Worm (Caenorhabditis elegans) whole organism, young adult: Measurements from ENCODE around the gene K05G3.1.

Source experiments
- B0261.1 ChIP-seq: sonication (generic microtip); optimal IDR thresholded peaks from 2 replicates; lab custom pipeline; 2016; ENCODE audit warnings: mild to moderate bottlenecking, missing genetic modification characterization, moderate library complexity, missing compliant biosample characterization
- B0336.3 ChIP-seq: fragments of 200-800 bp; sonication (Bioruptor generic); IDR thresholded peaks from 2 replicates; pipeline ENCODE4 v1.3.6; 2022; ENCODE audit warnings: missing genetic modification characterization, missing compliant biosample characterization
- D2030.7 ChIP-seq: fragments of 200-800 bp; sonication (Bioruptor generic); IDR thresholded peaks from 2 replicates; pipeline ENCODE4 v1.3.6; 2022; ENCODE audit warnings: missing genetic modification reagents, missing genetic modification characterization, missing compliant biosample characterization
- F22D6.2 ChIP-seq: sonication (generic microtip); optimal IDR thresholded peaks from 2 replicates; lab custom pipeline; 2016; ENCODE audit warnings: mild to moderate bottlenecking, missing genetic modification characterization, missing compliant biosample characterization
- F23B12.7 ChIP-seq: sonication (generic microtip); optimal IDR thresholded peaks from 2 replicates; lab custom pipeline; 2017; ENCODE audit warnings: missing genetic modification characterization, mild to moderate bottlenecking, missing compliant biosample characterization, antibody characterized with exemption, moderate library complexity; ENCODE audit not compliant: insufficient read depth
- F33H1.4 ChIP-seq: fragments of 200-800 bp; sonication (Bioruptor generic); IDR thresholded peaks from 2 replicates; pipeline ENCODE4 v1.3.6; 2022; ENCODE audit warnings: missing genetic modification reagents, missing genetic modification characterization, missing compliant biosample characterization
- F37B4.10 ChIP-seq: fragments of 200-800 bp; sonication (Bioruptor generic); IDR thresholded peaks from 2 replicates; pipeline ENCODE4 v1.3.6; 2022; ENCODE audit warnings: missing genetic modification characterization, missing compliant biosample characterization
- F49E8.2 ChIP-seq: sonication (generic microtip); optimal IDR thresholded peaks from 3 replicates; lab custom pipeline; 2017; ENCODE audit warnings: missing genetic modification characterization, mild to moderate bottlenecking, missing compliant biosample characterization, antibody characterized with exemption, moderate library complexity; ENCODE audit not compliant: insufficient read depth
- F55B11.4 ChIP-seq: sonication (generic microtip); optimal IDR thresholded peaks from 2 replicates; lab custom pipeline; 2016; ENCODE audit warnings: missing compliant biosample characterization, missing genetic modification characterization, borderline replicate concordance; ENCODE audit not compliant: insufficient read depth
- F57A8.1 ChIP-seq: fragments of 200-800 bp; sonication (Bioruptor generic); optimal IDR thresholded peaks from 2 replicates; lab custom pipeline; 2018; ENCODE audit warnings: mild to moderate bottlenecking, missing genetic modification characterization, moderate library complexity, missing compliant biosample characterization
- K11D2.4 ChIP-seq: fragments of 200-800 bp; sonication (Bioruptor generic); IDR thresholded peaks from 2 replicates; pipeline ENCODE4 v1.3.6; 2022; ENCODE audit warnings: missing genetic modification reagents, missing genetic modification characterization, missing compliant biosample characterization
- K12H6.12 ChIP-seq: fragments of 200-800 bp; sonication (Bioruptor generic); optimal IDR thresholded peaks from 2 replicates; lab custom pipeline; 2018; ENCODE audit warnings: mild to moderate bottlenecking, missing genetic modification characterization, missing compliant biosample characterization
- T26A5.8 ChIP-seq: sonication (generic microtip); optimal IDR thresholded peaks from 2 replicates; lab custom pipeline; 2016; ENCODE audit warnings: missing genetic modification characterization, missing compliant biosample characterization
- Y56A3A.18 ChIP-seq: fragments of 200-800 bp; sonication (Bioruptor generic); IDR thresholded peaks from 2 replicates; pipeline ENCODE4 v1.3.6; 2022; ENCODE audit warnings: missing genetic modification reagents, missing genetic modification characterization, missing compliant biosample characterization
- athp-1 ChIP-seq: sonication (generic microtip); optimal IDR thresholded peaks from 2 replicates; lab custom pipeline; 2017; ENCODE audit warnings: mild to moderate bottlenecking, missing genetic modification characterization, missing compliant biosample characterization
- attf-5 ChIP-seq: fragments of 200-800 bp; sonication (Bioruptor generic); optimal IDR thresholded peaks from 2 replicates; lab custom pipeline; 2018; ENCODE audit warnings: mild to moderate bottlenecking, missing genetic modification characterization, missing compliant biosample characterization
- cebp-2 ChIP-seq: fragments of 200-800 bp; sonication (Bioruptor generic); IDR thresholded peaks from 2 replicates; pipeline ENCODE4 v1.3.6; 2022; ENCODE audit warnings: missing genetic modification characterization, missing compliant biosample characterization
- ceh-27 ChIP-seq: fragments of 200-800 bp; sonication (Bioruptor generic); optimal IDR thresholded peaks from 2 replicates; lab custom pipeline; 2018; ENCODE audit warnings: mild to moderate bottlenecking, missing genetic modification characterization, moderate library complexity, missing compliant biosample characterization
- ceh-58 ChIP-seq: fragments of 200-800 bp; sonication (Bioruptor generic); IDR thresholded peaks from 2 replicates; pipeline ENCODE4 v1.3.6; 2022; ENCODE audit warnings: missing genetic modification characterization, missing compliant biosample characterization
- dox-1 ChIP-seq: fragments of 200-800 bp; sonication (Bioruptor generic); IDR thresholded peaks from 2 replicates; pipeline ENCODE4 v1.3.6; 2022; ENCODE audit warnings: missing genetic modification reagents, missing genetic modification characterization, missing compliant biosample characterization
- ekl-4 ChIP-seq: fragments of 200-800 bp; sonication (Bioruptor generic); IDR thresholded peaks from 2 replicates; pipeline ENCODE4 v1.3.6; 2022; ENCODE audit warnings: missing genetic modification reagents, missing genetic modification characterization, missing compliant biosample characterization
- gei-17 ChIP-seq: fragments of 200-800 bp; sonication (Bioruptor generic); optimal IDR thresholded peaks from 2 replicates; lab custom pipeline; 2018; ENCODE audit warnings: mild to moderate bottlenecking, missing genetic modification characterization, missing compliant biosample characterization
- him-1 ChIP-seq: sonication (generic microtip); optimal IDR thresholded peaks from 2 replicates; lab custom pipeline; 2016; ENCODE audit warnings: missing genotype, missing genetic modification reagents, missing genetic modification characterization, missing compliant biosample characterization
- hmg-1.2 ChIP-seq: fragments of 200-800 bp; sonication (Bioruptor generic); IDR thresholded peaks from 2 replicates; pipeline ENCODE4 v1.3.6; 2022; ENCODE audit warnings: missing genetic modification reagents, missing genetic modification characterization, missing compliant biosample characterization
- hrde-1 ChIP-seq: sonication (generic microtip); optimal IDR thresholded peaks from 2 replicates; lab custom pipeline; 2016; ENCODE audit warnings: missing genetic modification characterization, mild to moderate bottlenecking, missing compliant biosample characterization, moderate library complexity, missing genotype, missing genetic modification reagents, borderline replicate concordance
- hsf-1 ChIP-seq: fragments of 200-800 bp; sonication (Bioruptor generic); IDR thresholded peaks from 2 replicates; pipeline ENCODE4 v1.3.6; 2022; ENCODE audit warnings: missing genetic modification reagents, missing genetic modification characterization, missing compliant biosample characterization
- lag-1 ChIP-seq: fragments of 200-800 bp; sonication (Bioruptor generic); IDR thresholded peaks from 2 replicates; pipeline ENCODE4 v1.3.6; 2022; ENCODE audit warnings: missing genetic modification reagents, missing genetic modification characterization, missing compliant biosample characterization
- let-526 ChIP-seq: fragments of 200-800 bp; sonication (Bioruptor generic); IDR thresholded peaks from 2 replicates; pipeline ENCODE4 v1.3.6; 2022; ENCODE audit warnings: missing genetic modification reagents, missing genetic modification characterization, missing compliant biosample characterization
- let-607 ChIP-seq, 2 experiments: fragments of 200-800 bp in 1 of 2; sonication (Bioruptor generic) in 1 of 2; sonication (generic microtip) in 1 of 2; optimal IDR thresholded peaks; 2 replicates each; lab custom pipeline; 2016 to 2018; ENCODE audit warnings: mild to moderate bottlenecking in 2 of 2, missing compliant biosample characterization in 2 of 2, missing genetic modification characterization in 2 of 2, moderate library complexity in 2 of 2, missing genotype in 1 of 2
- madf-10 ChIP-seq: sonication (generic microtip); optimal IDR thresholded peaks from 2 replicates; lab custom pipeline; 2016; ENCODE audit warnings: mild to moderate bottlenecking, missing genetic modification characterization, missing compliant biosample characterization
- madf-3 ChIP-seq: fragments of 200-800 bp; sonication (Bioruptor generic); IDR thresholded peaks from 2 replicates; pipeline ENCODE4 v1.3.6; 2022; ENCODE audit warnings: missing genetic modification reagents, missing genetic modification characterization, missing compliant biosample characterization
- mxl-1 ChIP-seq: sonication (generic microtip); optimal IDR thresholded peaks from 2 replicates; lab custom pipeline; 2016; ENCODE audit warnings: missing genetic modification characterization, missing compliant biosample characterization
- nfyb-1 ChIP-seq: fragments of 200-800 bp; sonication (Bioruptor generic); IDR thresholded peaks from 2 replicates; pipeline ENCODE4 v1.3.6; 2022; ENCODE audit warnings: missing genetic modification reagents, missing genetic modification characterization, missing compliant biosample characterization
- nhr-80 ChIP-seq: sonication (generic microtip); optimal IDR thresholded peaks from 2 replicates; lab custom pipeline; 2016; ENCODE audit warnings: missing genetic modification characterization, missing compliant biosample characterization
- pbrm-1 ChIP-seq: fragments of 200-800 bp; sonication (Bioruptor generic); IDR thresholded peaks from 2 replicates; pipeline ENCODE4 v1.3.6; 2022; ENCODE audit warnings: missing genetic modification reagents, missing genetic modification characterization, missing compliant biosample characterization
- pha-4 ChIP-seq: fragments of 150-350 bp; sonication (generic microtip); optimal IDR thresholded peaks from 2 replicates; lab custom pipeline; 2014; ENCODE audit warnings: missing biosample characterization, missing genetic modification reagents, missing genetic modification characterization
- rcor-1 ChIP-seq: fragments of 200-800 bp; sonication (Bioruptor generic); IDR thresholded peaks from 2 replicates; pipeline ENCODE4 v1.3.6; 2022; ENCODE audit warnings: missing genetic modification reagents, missing genetic modification characterization, missing compliant biosample characterization
- sdz-38 ChIP-seq: sonication (generic microtip); optimal IDR thresholded peaks from 2 replicates; lab custom pipeline; 2016; ENCODE audit warnings: missing genotype, missing genetic modification characterization, missing compliant biosample characterization
- snpc-1.1 ChIP-seq: sonication (generic microtip); optimal IDR thresholded peaks from 2 replicates; lab custom pipeline; 2017; ENCODE audit warnings: missing genetic modification characterization, mild to moderate bottlenecking, missing compliant biosample characterization, antibody characterized with exemption, moderate library complexity, missing genotype, missing genetic modification reagents; ENCODE audit not compliant: insufficient read depth
- snpc-1.3 ChIP-seq: sonication (generic microtip); optimal IDR thresholded peaks from 2 replicates; lab custom pipeline; 2017; ENCODE audit warnings: missing genetic modification characterization, mild to moderate bottlenecking, missing compliant biosample characterization, antibody characterized with exemption, moderate library complexity, missing genotype, missing genetic modification reagents; ENCODE audit not compliant: insufficient read depth
- unc-62 ChIP-seq: fragments of 150-350 bp; optimal IDR thresholded peaks from 2 replicates; lab custom pipeline; 2014; ENCODE audit warnings: missing biosample characterization, missing genetic modification reagents, missing genetic modification characterization
- zfh-2 ChIP-seq: fragments of 200-800 bp; sonication (Bioruptor generic); conservative IDR thresholded peaks from 2 replicates; pipeline ENCODE4 v1.3.6; 2022; ENCODE audit warnings: missing genetic modification reagents, missing genetic modification characterization, missing compliant biosample characterization
- ztf-18 ChIP-seq: sonication (generic microtip); optimal IDR thresholded peaks from 2 replicates; lab custom pipeline; 2016; ENCODE audit warnings: missing genotype, mild to moderate bottlenecking, missing genetic modification characterization, missing compliant biosample characterization
- ztf-28 ChIP-seq: fragments of 200-800 bp; sonication (Bioruptor generic); IDR thresholded peaks from 2 replicates; pipeline ENCODE4 v1.3.6; 2022; ENCODE audit warnings: missing genetic modification reagents, missing genetic modification characterization, missing compliant biosample characterization

The K05G3.1 gene

DNA sequence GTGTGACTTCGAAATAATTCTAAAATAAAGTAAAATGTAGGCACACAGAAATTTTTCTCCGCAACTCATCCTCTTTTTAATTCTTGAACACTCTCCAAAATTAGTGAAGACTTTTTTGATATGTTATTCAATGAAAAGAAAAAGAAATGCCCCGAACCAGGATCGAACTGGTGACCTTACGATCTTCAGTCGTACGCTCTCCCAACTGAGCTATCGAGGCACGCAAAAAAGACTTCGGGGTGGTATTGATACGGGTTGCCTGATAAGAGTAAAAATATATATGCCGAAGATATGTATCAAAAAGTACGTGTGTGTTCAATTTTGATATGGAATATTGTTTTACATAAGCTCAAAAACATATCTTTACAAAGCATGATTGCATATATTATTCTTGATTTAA is 1.9 kb downstream of the K05G3.1 start (continued):
- TF ChIP-seq ekl-4 (GFP tag; lab: Robert Waterston, UW) = no peak
- TF ChIP-seq T26A5.8 (tag; lab: Kevin White, UChicago) = no peak
- no peak for TF ChIP-seq pbrm-1 (GFP tag; lab: Robert Waterston, UW)
- TF ChIP-seq snpc-1.1 (tag; lab: Kevin White, UChicago) = peak; percentile 33
- TF ChIP-seq pha-4 (tag; lab: Kevin White, UChicago) = no peak
- no peak for TF ChIP-seq nfyb-1 (GFP tag; lab: Robert Waterston, UW)
- TF ChIP-seq him-1 = peak; percentile 75
- TF ChIP-seq ztf-28 (GFP tag; lab: Robert Waterston, UW) = no peak
- peak; percentile 71 for TF ChIP-seq D2030.7 (GFP tag; lab: Robert Waterston, UW)
- TF ChIP-seq lag-1 = no peak
- TF ChIP-seq nhr-80 (tag; lab: Kevin White, UChicago) = peak; percentile 14
- no peak for TF ChIP-seq hrde-1 (tag; lab: Kevin White, UChicago)
- no peak for TF ChIP-seq snpc-1.3 (tag; lab: Kevin White, UChicago)
- TF ChIP-seq hmg-1.2 (GFP tag; lab: Robert Waterston, UW) = peak; percentile 55
- TF ChIP-seq K11D2.4 = no peak
- peak; percentile 30; the same call in 1 of the 2 replicates for TF ChIP-seq rcor-1
- peak; percentile 74 for TF ChIP-seq B0261.1 (tag; lab: Kevin White, UChicago)
- TF ChIP-seq unc-62 (GFP tag; lab: Kevin White, UChicago) = no peak
- peak; percentile 38 for TF ChIP-seq F23B12.7 (tag; lab: Kevin White, UChicago)
- no peak for TF ChIP-seq K12H6.12
- TF ChIP-seq F55B11.4 = no peak
- no peak for TF ChIP-seq madf-3 (GFP tag; lab: Robert Waterston, UW)
- no peak for TF ChIP-seq let-526 (GFP tag; lab: Robert Waterston, UW)
- TF ChIP-seq Y56A3A.18 (GFP tag; lab: Robert Waterston, UW) = peak; percentile 73
- peak; percentile 10 for TF ChIP-seq madf-10 (tag; lab: Kevin White, UChicago)
- TF ChIP-seq dox-1 (GFP tag; lab: Robert Waterston, UW) = no peak; the same call in 1 of the 2 replicates
- TF ChIP-seq attf-5 (GFP tag; lab: Kevin White, UChicago) = no peak
- TF ChIP-seq F49E8.2 (tag; lab: Kevin White, UChicago) = no peak
- no peak for TF ChIP-seq mxl-1 (tag; lab: Kevin White, UChicago)
- TF ChIP-seq athp-1 (tag; lab: Kevin White, UChicago) = no peak
- TF ChIP-seq gei-17 = no peak
- no peak for TF ChIP-seq cebp-2 (GFP tag; lab: Robert Waterston, UW)
- TF ChIP-seq zfh-2 (GFP tag; lab: Robert Waterston, UW) = no peak
- no peak for TF ChIP-seq F22D6.2 (tag; lab: Kevin White, UChicago)
- TF ChIP-seq, all 124 proteins: peak for 24

DNA sequence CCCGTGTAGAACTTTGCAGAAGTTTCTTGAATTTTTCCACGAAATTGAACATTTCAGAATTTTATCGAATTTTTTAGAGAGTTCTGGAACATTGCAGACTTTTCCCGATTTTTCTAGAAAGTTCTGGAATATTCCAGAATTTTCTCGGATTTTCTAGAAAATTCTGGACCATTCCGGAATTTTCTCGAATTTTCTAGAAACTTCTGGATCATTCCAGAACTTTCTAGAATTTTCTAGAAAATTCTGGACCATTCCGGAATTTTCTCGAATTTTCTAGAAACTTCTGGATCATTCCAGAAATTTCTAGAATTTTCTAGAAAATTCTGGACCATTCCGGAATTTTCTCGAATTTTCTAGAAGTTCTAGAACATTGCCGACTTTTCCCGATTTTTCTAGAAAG is 2.9 kb downstream of the K05G3.1 start:
- peak; percentile 92 for TF ChIP-seq hsf-1 (GFP tag; lab: Robert Waterston, UW)

DNA sequence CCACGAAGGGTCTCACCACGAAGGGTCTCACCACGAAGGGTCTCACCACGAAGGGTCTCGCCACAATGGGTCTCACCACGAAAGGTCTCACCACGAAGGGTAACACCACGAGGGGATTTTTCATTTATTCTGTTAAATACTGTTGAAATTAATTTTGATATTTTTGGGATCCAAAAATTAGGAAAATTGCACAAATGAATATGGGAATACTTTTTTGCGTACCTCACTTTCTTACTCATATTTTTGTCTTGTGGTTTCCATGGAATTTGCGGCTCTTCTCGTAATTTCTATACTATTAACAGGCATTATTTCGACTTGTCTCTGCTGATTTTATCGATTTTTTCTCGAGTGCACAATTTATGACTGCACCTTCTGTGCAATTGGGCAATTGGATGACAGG is 4.2 kb downstream of the K05G3.1 start, which contains the start of gene T25D1.3:
Gene T25D1.3, plus strand, starts transcription at position 301 of the 400 bp plus-strand sequence.
- no peak for TF ChIP-seq F33H1.4
- TF ChIP-seq ztf-18 (tag; lab: Kevin White, UChicago) = no peak
- TF ChIP-seq let-607 (tag; optimal IDR thresholded peaks at IDR 0.05; lab: Kevin White, UChicago) = no peak
- TF ChIP-seq ceh-58 (GFP tag; lab: Robert Waterston, UW) = no peak
- no peak for TF ChIP-seq sdz-38 (tag; lab: Kevin White, UChicago)
- no peak for TF ChIP-seq D2030.7 (GFP tag; lab: Robert Waterston, UW)
- TF ChIP-seq hsf-1 (GFP tag; lab: Robert Waterston, UW) = no peak
- no peak for TF ChIP-seq hmg-1.2 (GFP tag; lab: Robert Waterston, UW)
- TF ChIP-seq B0336.3 (GFP tag; lab: Robert Waterston, UW) = no peak
- TF ChIP-seq F57A8.1 = no peak
- TF ChIP-seq ceh-27 (GFP tag; lab: Kevin White, UChicago) = no peak
- no peak for TF ChIP-seq F37B4.10
- TF ChIP-seq, all 124 proteins: peak for 0
